Worm (Caenorhabditis elegans) whole organism, L2 larva: ENCODE results near the gene F53F1.6.
A peak's percentile ranks its signal among the peaks of the same experiment; 100 is the strongest.

Experiments
- C34F6.9 ChIP-seq: fragments of 150-350 bp; optimal IDR thresholded peaks from 2 replicates; lab custom pipeline; 2014; ENCODE audit warnings: missing biosample characterization, missing genetic modification characterization
- F13H6.1 ChIP-seq: sonication (generic microtip); optimal IDR thresholded peaks from 2 replicates; lab custom pipeline; 2016; ENCODE audit warnings: missing genetic modification characterization, missing compliant biosample characterization
- R02D3.7 ChIP-seq: fragments of 150-350 bp; optimal IDR thresholded peaks from 2 replicates; lab custom pipeline; 2014; ENCODE audit warnings: missing biosample characterization, missing genetic modification characterization
- Y55F3AM.14 ChIP-seq: fragments of 200-800 bp; sonication (Bioruptor generic); optimal IDR thresholded peaks from 2 replicates; lab custom pipeline; 2018; ENCODE audit warnings: mild to moderate bottlenecking, missing genetic modification characterization, missing compliant biosample characterization
- ZK546.5 ChIP-seq: sonication (generic microtip); optimal IDR thresholded peaks from 2 replicates; lab custom pipeline; 2017; ENCODE audit warnings: missing biosample characterization, missing genetic modification characterization
- alr-1 ChIP-seq: fragments of 150-350 bp; optimal IDR thresholded peaks from 2 replicates; lab custom pipeline; 2014; ENCODE audit warnings: missing biosample characterization, missing genetic modification characterization
- aly-2 ChIP-seq: fragments of 150-350 bp; optimal IDR thresholded peaks from 2 replicates; lab custom pipeline; 2014; ENCODE audit warnings: missing biosample characterization, missing genetic modification characterization
- ama-1 ChIP-seq: fragments of 150-350 bp; optimal IDR thresholded peaks from 2 replicates; lab custom pipeline; 2018; ENCODE audit warnings: inconsistent platforms
- blmp-1 ChIP-seq: sonication (generic microtip); optimal IDR thresholded peaks from 2 replicates; lab custom pipeline; 2017; ENCODE audit warnings: missing genetic modification characterization, mild to moderate bottlenecking, missing compliant biosample characterization, antibody characterized with exemption, moderate library complexity; ENCODE audit not compliant: insufficient read depth
- ceh-16 ChIP-seq: fragments of 150-350 bp; optimal IDR thresholded peaks from 2 replicates; lab custom pipeline; 2014; ENCODE audit warnings: missing biosample characterization, missing genetic modification characterization
- ceh-82 ChIP-seq: fragments of 150-350 bp; optimal IDR thresholded peaks from 2 replicates; lab custom pipeline; 2014; ENCODE audit warnings: missing biosample characterization, missing genetic modification characterization
- crh-2 ChIP-seq: sonication (generic microtip); optimal IDR thresholded peaks from 2 replicates; lab custom pipeline; 2017; ENCODE audit warnings: missing biosample characterization, missing genetic modification characterization
- egl-27 ChIP-seq: sonication (generic microtip); optimal IDR thresholded peaks from 3 replicates; lab custom pipeline; 2017; ENCODE audit warnings: missing biosample characterization, missing genetic modification reagents, missing genetic modification characterization
- elt-1 ChIP-seq: fragments of 150-350 bp; optimal IDR thresholded peaks from 2 replicates; lab custom pipeline; 2014; ENCODE audit warnings: missing biosample characterization, missing genetic modification characterization
- elt-3 ChIP-seq: sonication (generic microtip); optimal IDR thresholded peaks from 2 replicates; lab custom pipeline; 2017; ENCODE audit warnings: missing biosample characterization, missing genetic modification characterization
- fos-1 ChIP-seq: fragments of 150-350 bp; optimal IDR thresholded peaks from 2 replicates; lab custom pipeline; 2014; ENCODE audit warnings: missing biosample characterization, missing genetic modification characterization
- gmeb-1 ChIP-seq: fragments of 150-350 bp; optimal IDR thresholded peaks from 2 replicates; lab custom pipeline; 2014; ENCODE audit warnings: missing biosample characterization, missing genetic modification characterization
- lin-11 ChIP-seq: fragments of 150-350 bp; sonication (generic microtip); optimal IDR thresholded peaks from 2 replicates; lab custom pipeline; 2014; ENCODE audit warnings: missing biosample characterization, missing genetic modification characterization, inconsistent platforms, mixed read lengths
- lin-13 ChIP-seq: fragments of 150-350 bp; optimal IDR thresholded peaks from 2 replicates; lab custom pipeline; 2014; ENCODE audit warnings: missing biosample characterization, missing genetic modification reagents, missing genetic modification characterization
- lin-39 ChIP-seq: fragments of 150-350 bp; optimal IDR thresholded peaks from 2 replicates; lab custom pipeline; 2014; ENCODE audit warnings: missing biosample characterization, missing genetic modification reagents, missing genetic modification characterization
- lsy-2 ChIP-seq, 2 experiments: fragments of 150-350 bp in 1 of 2; sonication (generic microtip) in 1 of 2; optimal IDR thresholded peaks; 2 replicates each; lab custom pipeline; 2014 to 2017; ENCODE audit warnings: missing biosample characterization in 2 of 2, missing genetic modification characterization in 2 of 2
- mab-5 ChIP-seq: fragments of 150-350 bp; optimal IDR thresholded peaks from 2 replicates; lab custom pipeline; 2014; ENCODE audit warnings: missing biosample characterization, missing genetic modification characterization
- mbf-1 ChIP-seq: sonication (generic microtip); optimal IDR thresholded peaks from 2 replicates; lab custom pipeline; 2017; ENCODE audit warnings: missing biosample characterization, missing genetic modification characterization
- mdl-1 ChIP-seq, 2 experiments: fragments of 150-350 bp in 1 of 2; sonication (generic microtip) in 1 of 2; optimal IDR thresholded peaks; 2 replicates each; lab custom pipeline; 2017; ENCODE audit warnings: missing biosample characterization in 2 of 2, missing genetic modification characterization in 2 of 2
- nhr-10 ChIP-seq: sonication (generic microtip); optimal IDR thresholded peaks from 2 replicates; lab custom pipeline; 2017; ENCODE audit warnings: missing biosample characterization, missing genetic modification characterization
- nhr-11 ChIP-seq: fragments of 150-350 bp; optimal IDR thresholded peaks from 2 replicates; lab custom pipeline; 2014; ENCODE audit warnings: missing biosample characterization, missing genetic modification characterization
- nhr-12 ChIP-seq: fragments of 150-350 bp; optimal IDR thresholded peaks from 2 replicates; lab custom pipeline; 2014; ENCODE audit warnings: missing biosample characterization, missing genetic modification characterization
- nhr-129 ChIP-seq: fragments of 150-350 bp; optimal IDR thresholded peaks from 2 replicates; lab custom pipeline; 2014; ENCODE audit warnings: missing biosample characterization, missing genetic modification characterization
- nhr-21 ChIP-seq: fragments of 150-350 bp; optimal IDR thresholded peaks from 2 replicates; lab custom pipeline; 2014; ENCODE audit warnings: missing biosample characterization, missing genetic modification characterization
- nhr-23 ChIP-seq: fragments of 150-350 bp; optimal IDR thresholded peaks from 2 replicates; lab custom pipeline; 2014; ENCODE audit warnings: missing biosample characterization, missing genetic modification reagents, missing genetic modification characterization
- nhr-237 ChIP-seq: fragments of 150-350 bp; optimal IDR thresholded peaks from 2 replicates; lab custom pipeline; 2014; ENCODE audit warnings: missing biosample characterization, missing genetic modification characterization
- nhr-25 ChIP-seq: fragments of 150-350 bp; sonication (generic microtip); optimal IDR thresholded peaks from 3 replicates; lab custom pipeline; 2014; ENCODE audit warnings: missing biosample characterization, missing genetic modification characterization
- nhr-6 ChIP-seq: fragments of 150-350 bp; optimal IDR thresholded peaks from 2 replicates; lab custom pipeline; 2014; ENCODE audit warnings: missing biosample characterization, missing genetic modification characterization
- nhr-77 ChIP-seq: fragments of 150-350 bp; optimal IDR thresholded peaks from 2 replicates; lab custom pipeline; 2014; ENCODE audit warnings: missing biosample characterization, missing genetic modification characterization
- peb-1 ChIP-seq: fragments of 150-350 bp; optimal IDR thresholded peaks from 2 replicates; lab custom pipeline; 2014; ENCODE audit warnings: missing biosample characterization, missing genetic modification characterization
- sem-4 ChIP-seq: fragments of 150-350 bp; optimal IDR thresholded peaks from 2 replicates; lab custom pipeline; 2014; ENCODE audit warnings: missing biosample characterization, missing genetic modification reagents, missing genetic modification characterization
- skn-1 ChIP-seq: sonication (generic microtip); optimal IDR thresholded peaks from 2 replicates; lab custom pipeline; 2017; ENCODE audit warnings: missing biosample characterization, missing genetic modification characterization
- sma-3 ChIP-seq: sonication (generic microtip); optimal IDR thresholded peaks from 2 replicates; lab custom pipeline; 2016; ENCODE audit warnings: missing genetic modification reagents, missing genetic modification characterization, missing compliant biosample characterization
- sma-9 ChIP-seq, 2 experiments: fragments of 150-350 bp in 1 of 2; sonication (generic microtip) in 1 of 2; optimal IDR thresholded peaks; 2 replicates each; lab custom pipeline; 2014 to 2016; ENCODE audit warnings: missing genetic modification characterization in 2 of 2, mild to moderate bottlenecking in 1 of 2, missing biosample characterization in 1 of 2, missing compliant biosample characterization in 1 of 2, missing genetic modification reagents in 1 of 2, moderate library complexity in 1 of 2
- snpc-4 ChIP-seq: fragments of 150-350 bp; optimal IDR thresholded peaks from 2 replicates; lab custom pipeline; 2014; ENCODE audit warnings: missing biosample characterization, missing genetic modification characterization
- unc-39 ChIP-seq: fragments of 150-350 bp; optimal IDR thresholded peaks from 2 replicates; lab custom pipeline; 2014; ENCODE audit warnings: missing biosample characterization, missing genetic modification characterization
- unc-55 ChIP-seq: fragments of 150-350 bp; sonication (generic microtip); optimal IDR thresholded peaks from 3 replicates; lab custom pipeline; 2014; ENCODE audit warnings: missing biosample characterization, missing genetic modification reagents, missing genetic modification characterization
- unc-62 ChIP-seq: fragments of 150-350 bp; optimal IDR thresholded peaks from 2 replicates; lab custom pipeline; 2014; ENCODE audit warnings: missing biosample characterization, missing genetic modification reagents, missing genetic modification characterization
- zag-1 ChIP-seq: fragments of 150-350 bp; optimal IDR thresholded peaks from 2 replicates; lab custom pipeline; 2014; ENCODE audit warnings: missing biosample characterization, missing genetic modification characterization
- ztf-1 ChIP-seq: fragments of 200-800 bp; sonication (Bioruptor generic); conservative IDR thresholded peaks from 2 replicates; pipeline ENCODE4 v1.3.6; 2022; ENCODE audit warnings: missing genetic modification characterization, missing compliant biosample characterization
- ztf-11 ChIP-seq: sonication (generic microtip); optimal IDR thresholded peaks from 2 replicates; lab custom pipeline; 2017; ENCODE audit warnings: missing biosample characterization, missing genetic modification characterization
- ztf-4 ChIP-seq: fragments of 150-350 bp; optimal IDR thresholded peaks from 2 replicates; lab custom pipeline; 2014; ENCODE audit warnings: missing biosample characterization, missing genetic modification characterization

F53F1.6 gene

DNA sequence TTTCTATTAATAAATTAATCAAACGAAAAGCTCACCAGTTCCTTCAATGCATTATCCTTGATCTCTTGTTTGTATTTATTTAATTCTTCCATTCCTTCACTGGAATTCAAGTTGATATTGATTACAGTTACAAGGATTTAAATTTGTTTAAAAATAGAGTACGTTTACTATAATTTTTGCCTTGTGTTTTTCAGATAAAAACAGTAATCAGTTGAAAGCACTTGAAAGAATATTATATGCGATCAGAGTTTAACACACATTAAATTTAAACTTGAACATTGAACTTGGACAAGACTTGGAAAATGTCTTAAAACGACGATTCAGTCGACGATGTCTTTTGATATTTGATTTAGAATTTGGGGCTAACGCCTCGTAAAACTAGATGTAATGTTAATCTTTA, at the start of gene F53F1.6:
TSS of gene F53F1.6 (minus strand) at position 101 of the 400 bp plus-strand sequence.
- no peak for TF ChIP-seq unc-62 (GFP tag; lab: Kevin White, UChicago)
- TF ChIP-seq nhr-237 (tag; lab: Kevin White, UChicago), result no peak
- TF ChIP-seq nhr-25 (tag; lab: Kevin White, UChicago), result no peak
- no peak for TF ChIP-seq F13H6.1 (tag; lab: Kevin White, UChicago)
- no peak for TF ChIP-seq fos-1 (tag; lab: Kevin White, UChicago)
- no peak for TF ChIP-seq nhr-12 (tag; lab: Kevin White, UChicago)
- no peak for TF ChIP-seq elt-1 (tag; lab: Kevin White, UChicago)
- no peak for TF ChIP-seq nhr-10 (tag; lab: Kevin White, UChicago)
- no peak for TF ChIP-seq ztf-11
- TF ChIP-seq zag-1 (tag; lab: Kevin White, UChicago), result no peak

DNA sequence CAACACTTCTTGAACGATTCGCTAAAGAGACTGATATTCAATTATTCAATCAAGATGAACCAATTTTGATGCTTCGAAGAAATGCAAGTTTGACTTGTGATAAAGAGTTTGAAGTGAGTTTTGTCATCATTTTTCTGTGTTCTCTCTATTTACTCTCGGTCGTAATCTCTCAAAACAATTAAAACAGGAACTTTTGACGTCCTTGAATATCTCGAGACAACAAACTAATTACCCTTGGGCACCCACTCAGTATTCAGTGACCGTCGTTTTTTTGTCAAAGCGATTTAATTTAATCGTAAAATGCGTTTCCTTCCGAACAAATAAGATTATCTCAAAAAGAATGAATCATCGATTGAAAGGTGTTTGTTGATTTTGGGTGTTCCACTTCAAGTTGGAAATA, 46.7 kb upstream of the F53F1.6 start:
- no peak for TF ChIP-seq mdl-1 (tag; optimal IDR thresholded peaks at IDR 0.05; lab: Kevin White, UChicago)
- TF ChIP-seq gmeb-1 (tag; lab: Kevin White, UChicago), result no peak
- TF ChIP-seq Y55F3AM.14 (GFP tag; lab: Kevin White, UChicago), result no peak
- peak; percentile 24 for TF ChIP-seq sma-3 (GFP tag; lab: Kevin White, UChicago)
- no peak for TF ChIP-seq lin-11 (tag; lab: Kevin White, UChicago)
- no peak for TF ChIP-seq nhr-237 (tag; lab: Kevin White, UChicago)
- peak; percentile 69 for TF ChIP-seq skn-1 (tag; lab: Kevin White, UChicago)
- no peak for TF ChIP-seq ztf-1 (GFP tag; lab: Robert Waterston, UW)
- no peak for TF ChIP-seq nhr-23 (tag; lab: Kevin White, UChicago)
- TF ChIP-seq unc-55, result no peak
- no peak for TF ChIP-seq sem-4 (tag; lab: Kevin White, UChicago)
- no peak for TF ChIP-seq blmp-1
- TF ChIP-seq ceh-82 (tag; lab: Kevin White, UChicago), result no peak
- no peak for TF ChIP-seq elt-1 (tag; lab: Kevin White, UChicago)
- no peak for TF ChIP-seq unc-39 (tag; lab: Kevin White, UChicago)
- TF ChIP-seq elt-3 (tag; lab: Kevin White, UChicago), result no peak
- peak; percentile 69 for TF ChIP-seq nhr-25 (tag; lab: Kevin White, UChicago)
- peak; percentile 3 for TF ChIP-seq sma-9 (GFP tag; optimal IDR thresholded peaks at IDR 0.05; lab: Kevin White, UChicago)
- TF ChIP-seq sma-9 (tag; optimal IDR thresholded peaks at IDR 0.05; lab: Kevin White, UChicago), result no peak
- TF ChIP-seq lsy-2 (tag; optimal IDR thresholded peaks at IDR 0.05; lab: Kevin White, UChicago), result no peak
- TF ChIP-seq snpc-4 (tag; lab: Kevin White, UChicago), result no peak
- TF ChIP-seq crh-2, result peak; percentile 1
- TF ChIP-seq mab-5, result no peak
- no peak for TF ChIP-seq nhr-11 (tag; lab: Kevin White, UChicago)
- no peak for TF ChIP-seq nhr-21
- peak; percentile 34 for TF ChIP-seq ama-1
- peak; percentile 1 for TF ChIP-seq ztf-4 (tag; lab: Kevin White, UChicago)
- no peak for TF ChIP-seq zag-1 (tag; lab: Kevin White, UChicago)
- no peak for TF ChIP-seq egl-27
- no peak for TF ChIP-seq ztf-11
- TF ChIP-seq mbf-1, result no peak
- TF ChIP-seq peb-1 (tag; lab: Kevin White, UChicago), result no peak
- TF ChIP-seq C34F6.9, result no peak

DNA sequence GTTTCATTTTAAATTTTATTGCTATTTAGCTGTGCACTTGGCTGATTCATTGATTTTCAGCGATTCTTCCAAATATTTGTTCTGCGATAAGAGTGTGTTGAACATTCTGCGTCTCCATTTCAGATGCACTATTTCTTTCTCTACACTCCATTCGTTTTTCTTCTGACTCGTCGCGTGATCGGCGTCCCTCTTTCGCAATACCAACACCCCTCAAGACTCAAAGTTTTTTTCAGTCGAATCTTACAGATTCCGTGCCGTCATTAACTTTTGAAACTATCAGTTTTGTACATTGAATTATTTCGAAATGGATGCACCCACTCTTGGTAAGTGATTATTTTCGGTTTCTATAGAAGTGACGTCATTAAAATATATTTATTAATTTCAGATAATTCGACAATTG, 45.6 kb upstream of the F53F1.6 start, which contains the start of gene frm-10:
TSS of gene frm-10 (plus strand) at position 234 of the 400 bp plus-strand sequence.
- peak; percentile 59 for TF ChIP-seq F13H6.1 (tag; lab: Kevin White, UChicago)
- TF ChIP-seq unc-55, result peak; percentile 80
- no peak for TF ChIP-seq unc-39 (tag; lab: Kevin White, UChicago)
- peak; percentile 79 for TF ChIP-seq skn-1 (tag; lab: Kevin White, UChicago)
- no peak for TF ChIP-seq lin-39 (tag; lab: Kevin White, UChicago)
- no peak for TF ChIP-seq ZK546.5 (tag; lab: Kevin White, UChicago)
- no peak for TF ChIP-seq ztf-1 (GFP tag; lab: Robert Waterston, UW)
- no peak for TF ChIP-seq ztf-11
- no peak for TF ChIP-seq R02D3.7 (tag; lab: Kevin White, UChicago)
- no peak for TF ChIP-seq elt-3 (tag; lab: Kevin White, UChicago)
- no peak for TF ChIP-seq nhr-6 (tag; lab: Kevin White, UChicago)
- TF ChIP-seq nhr-77 (tag; lab: Kevin White, UChicago), result no peak
- no peak for TF ChIP-seq alr-1 (tag; lab: Kevin White, UChicago)
- TF ChIP-seq aly-2, result no peak
- TF ChIP-seq sma-9 (GFP tag; optimal IDR thresholded peaks at IDR 0.05; lab: Kevin White, UChicago), result peak; percentile 65
- TF ChIP-seq sma-9 (tag; optimal IDR thresholded peaks at IDR 0.05; lab: Kevin White, UChicago), result no peak
- peak; percentile 61 for TF ChIP-seq ama-1
- no peak for TF ChIP-seq mbf-1
- TF ChIP-seq ceh-16 (tag; lab: Kevin White, UChicago), result no peak
- TF ChIP-seq C34F6.9, result peak; percentile 82
- TF ChIP-seq lin-13, result peak; percentile 13
- peak; percentile 8 to 65 for TF ChIP-seq lsy-2 (tag; optimal IDR thresholded peaks at IDR 0.05; lab: Kevin White, UChicago)
- no peak for TF ChIP-seq nhr-237 (tag; lab: Kevin White, UChicago)
- TF ChIP-seq nhr-25 (tag; lab: Kevin White, UChicago), result peak; percentile 27
- no peak for TF ChIP-seq sem-4 (tag; lab: Kevin White, UChicago)
- TF ChIP-seq fos-1 (tag; lab: Kevin White, UChicago), result peak; percentile 93
- TF ChIP-seq egl-27, result no peak
- no peak for TF ChIP-seq unc-62 (GFP tag; lab: Kevin White, UChicago)
- TF ChIP-seq gmeb-1 (tag; lab: Kevin White, UChicago), result peak; percentile 68
- no peak for TF ChIP-seq nhr-23 (tag; lab: Kevin White, UChicago)
- TF ChIP-seq zag-1 (tag; lab: Kevin White, UChicago), result no peak
- peak; percentile 84 for TF ChIP-seq nhr-129 (tag; lab: Kevin White, UChicago)
- TF ChIP-seq mab-5, result no peak
- peak; percentile 25 for TF ChIP-seq ztf-4 (tag; lab: Kevin White, UChicago)
- TF ChIP-seq Y55F3AM.14 (GFP tag; lab: Kevin White, UChicago), result no peak
